Worm (Caenorhabditis elegans): ENCODE data around the gene ZK688.11.

Gene ZK688.11

ce11 chrIII:7882900-7883299, 1.9 kb downstream of the ZK688.11 start, which contains the start of gene ZK688.9:
ZK688.9 (minus strand) TSS chrIII:7883000.
- no peak for TF ChIP-seq ets-4 (tag; optimal IDR thresholded peaks at IDR 0.05)

DNA sequence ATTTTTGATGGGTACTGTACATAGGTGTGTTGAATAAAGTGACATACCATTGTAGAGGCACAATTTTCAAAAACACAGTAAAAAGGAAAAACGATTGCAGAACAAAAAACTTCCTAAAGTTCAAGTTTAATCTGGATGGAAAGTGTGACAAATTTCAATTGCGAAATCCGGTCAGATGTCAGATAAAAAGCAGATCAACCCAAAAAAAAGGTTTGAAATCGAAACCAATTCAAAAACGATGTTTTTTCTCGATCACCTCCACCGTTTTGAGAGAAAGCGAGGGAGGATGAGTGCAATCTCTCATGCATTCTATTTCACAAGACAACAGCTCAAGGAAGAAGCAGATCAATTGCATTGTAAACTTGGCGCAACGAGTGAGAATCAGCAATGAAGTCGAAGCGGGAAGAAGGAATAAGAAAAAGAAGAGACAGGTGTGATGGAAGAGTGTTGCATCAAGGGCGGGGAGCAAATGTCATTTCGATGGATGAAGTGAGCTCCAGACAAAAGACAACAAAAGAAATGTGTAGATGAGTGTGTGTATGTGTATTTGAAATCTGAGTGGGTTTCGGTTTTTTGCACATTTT, 4.5 kb downstream of the ZK688.11 start:
- TF ChIP-seq ceh-18 (tag; optimal IDR thresholded peaks at IDR 0.05): peak; percentile 75
- TF ChIP-seq unc-55 (GFP tag; optimal IDR thresholded peaks at IDR 0.05): peak; percentile 72
- peak; percentile 46 for TF ChIP-seq rnt-1 (tag; optimal IDR thresholded peaks at IDR 0.05)
- no peak for TF ChIP-seq nhr-232 (tag; optimal IDR thresholded peaks at IDR 0.05)
- no peak for TF ChIP-seq F13H6.1 (tag; optimal IDR thresholded peaks at IDR 0.05)

ce11 chrIII:7878852-7879329, 5.9 kb downstream of the ZK688.11 start, which contains the start of gene sup-18:
sup-18 (minus strand) TSS chrIII:7878902.
- no peak for TF ChIP-seq odd-2 (tag; optimal IDR thresholded peaks at IDR 0.05)

- no peak for TF ChIP-seq dve-1 (tag; optimal IDR thresholded peaks at IDR 0.05)
- no peak for TF ChIP-seq tbx-2 (tag; optimal IDR thresholded peaks at IDR 0.05)
- no peak for TF ChIP-seq fax-1 (tag; optimal IDR thresholded peaks at IDR 0.05)
- no peak for TF ChIP-seq ref-2 (tag; optimal IDR thresholded peaks at IDR 0.05)
- TF ChIP-seq pros-1 (tag; optimal IDR thresholded peaks at IDR 0.05): no peak
- TF ChIP-seq ceh-19 (GFP tag; optimal IDR thresholded peaks at IDR 0.05): no peak
- no peak for TF ChIP-seq nhr-11 (tag; optimal IDR thresholded peaks at IDR 0.05)
- TF ChIP-seq mec-3 (tag; optimal IDR thresholded peaks at IDR 0.05; ENCODE audit: borderline replicate concordance): no peak
- no peak for TF ChIP-seq syd-9 (tag; optimal IDR thresholded peaks at IDR 0.05)
- TF ChIP-seq unc-42 (tag; optimal IDR thresholded peaks at IDR 0.05): no peak
- TF ChIP-seq ets-4 (tag; optimal IDR thresholded peaks at IDR 0.05): no peak
- TF ChIP-seq ceh-22 (tag; optimal IDR thresholded peaks at IDR 0.05): no peak
- TF ChIP-seq hlh-6 (tag; optimal IDR thresholded peaks at IDR 0.05): no peak
- TF ChIP-seq nfya-1 (tag; optimal IDR thresholded peaks at IDR 0.05): no peak
- TF ChIP-seq lim-6 (tag; optimal IDR thresholded peaks at IDR 0.05): no peak
- TF ChIP-seq ceh-24 (tag; optimal IDR thresholded peaks at IDR 0.05): no peak
- TF ChIP-seq nhr-232 (tag; optimal IDR thresholded peaks at IDR 0.05): no peak
- TF ChIP-seq tbx-7 (tag; optimal IDR thresholded peaks at IDR 0.05): no peak
- no peak for TF ChIP-seq eyg-1 (tag; optimal IDR thresholded peaks at IDR 0.05)
- TF ChIP-seq lin-11 (tag; optimal IDR thresholded peaks at IDR 0.05): no peak
These were observed 7.7 kb downstream of the ZK688.11 start for ce11 chrIII:7877090-7877489.

- TF ChIP-seq F13H6.1 (tag; optimal IDR thresholded peaks at IDR 0.05) (no peak), che-1 (tag; optimal IDR thresholded peaks at IDR 0.05) (no peak)
These were observed 11.3 kb downstream of the ZK688.11 start, which contains the start of gene tyr-1 for ce11 chrIII:7873481-7873880. tyr-1 (plus strand) TSS chrIII:7873781.

- no peak for TF ChIP-seq ref-2 (tag; optimal IDR thresholded peaks at IDR 0.05)
- TF ChIP-seq ceh-6 (GFP tag; optimal IDR thresholded peaks at IDR 0.05): no peak
- TF ChIP-seq lin-11 (tag; optimal IDR thresholded peaks at IDR 0.05): no peak
- no peak for TF ChIP-seq pha-2 (tag; optimal IDR thresholded peaks at IDR 0.05)
- no peak for TF ChIP-seq T23F11.4 (GFP tag; optimal IDR thresholded peaks at IDR 0.05)
- no peak for TF ChIP-seq K09A11.1 (tag; optimal IDR thresholded peaks at IDR 0.05; ENCODE audit: insufficient read depth)
- TF ChIP-seq ceh-30 (tag; optimal IDR thresholded peaks at IDR 0.05): no peak
- no peak for TF ChIP-seq dmd-4 (tag; optimal IDR thresholded peaks at IDR 0.05; ENCODE audit: borderline replicate concordance)
- no peak for TF ChIP-seq npax-4 (tag; optimal IDR thresholded peaks at IDR 0.05)
- no peak for TF ChIP-seq tbx-2 (tag; optimal IDR thresholded peaks at IDR 0.05)
- no peak for TF ChIP-seq F13H6.1 (tag; optimal IDR thresholded peaks at IDR 0.05)
- TF ChIP-seq elt-2 (tag; optimal IDR thresholded peaks at IDR 0.05): no peak
- no peak for TF ChIP-seq ceh-14 (tag; optimal IDR thresholded peaks at IDR 0.05)
- TF ChIP-seq ceh-31 (tag; optimal IDR thresholded peaks at IDR 0.05): no peak
- no peak for TF ChIP-seq eyg-1 (tag; optimal IDR thresholded peaks at IDR 0.05)
These were observed 12.0 kb downstream of the ZK688.11 start for ce11 chrIII:7872776-7873175.
